Fruit fly (Drosophila melanogaster) whole organism, embryonic: ENCODE measurements around the gene U2af50.

ENCODE experiments used
- C15 ChIP-seq: fragments of 200-800 bp; sonication (Bioruptor generic); IDR thresholded peaks from 3 replicates; pipeline ENCODE4 v1.3.6; 2022; ENCODE audit warnings: missing biosample characterization, missing genetic modification characterization
- CG11560 ChIP-seq: fragments of 200-800 bp; sonication (Bioruptor generic); IDR thresholded peaks from 3 replicates; pipeline ENCODE4 v1.3.6; 2022; ENCODE audit warnings: missing biosample characterization, missing genetic modification characterization
- CG12391 ChIP-seq: fragments of 200-800 bp; sonication (Bioruptor generic); optimal IDR thresholded peaks from 3 replicates; lab custom pipeline; 2018; ENCODE audit warnings: missing biosample characterization, mild to moderate bottlenecking, missing genetic modification characterization, moderate library complexity
- CG12744 ChIP-seq: fragments of 200-800 bp; sonication (Bioruptor generic); optimal IDR thresholded peaks from 2 replicates; lab custom pipeline; 2016; ENCODE audit warnings: missing biosample characterization, missing genetic modification characterization
- CG14014 ChIP-seq: fragments of 200-800 bp; sonication (Bioruptor generic); IDR thresholded peaks from 2 replicates; pipeline ENCODE4 v1.3.6; 2022; ENCODE audit warnings: missing biosample characterization, missing genetic modification characterization
- CG14667 ChIP-seq: fragments of 200-800 bp; sonication (Bioruptor generic); IDR thresholded peaks from 2 replicates; pipeline ENCODE4 v1.3.6; 2022; ENCODE audit warnings: missing biosample characterization, missing genetic modification characterization
- CG15696 ChIP-seq: fragments of 200-800 bp; sonication (Bioruptor generic); optimal IDR thresholded peaks from 2 replicates; lab custom pipeline; 2019; ENCODE audit warnings: missing biosample characterization, mild to moderate bottlenecking, missing genetic modification characterization, moderate library complexity
- CG18262 ChIP-seq: fragments of 200-800 bp; optimal IDR thresholded peaks from 3 replicates; lab custom pipeline; 2019; ENCODE audit warnings: missing biosample characterization, mild to moderate bottlenecking, missing genetic modification characterization, moderate library complexity
- CG32772 ChIP-seq: fragments of 200-800 bp; sonication (Bioruptor generic); IDR thresholded peaks from 2 replicates; pipeline ENCODE4 v1.3.6; 2022; ENCODE audit warnings: missing biosample characterization, missing genetic modification characterization
- CG34376 ChIP-seq: fragments of 200-800 bp; sonication (Bioruptor generic); optimal IDR thresholded peaks from 2 replicates; lab custom pipeline; 2018; ENCODE audit warnings: missing biosample characterization, mild to moderate bottlenecking, missing genetic modification characterization
- CG3847 ChIP-seq: fragments of 200-800 bp; sonication (Bioruptor generic); IDR thresholded peaks from 2 replicates; pipeline ENCODE4 v1.3.6; 2022; ENCODE audit warnings: missing biosample characterization, missing genetic modification characterization
- CG6175 ChIP-seq: fragments of 200-800 bp; sonication (Bioruptor generic); IDR thresholded peaks from 3 replicates; pipeline ENCODE4 v1.3.6; 2022; ENCODE audit warnings: missing biosample characterization, missing genetic modification characterization
- CG6689 ChIP-seq: fragments of 200-800 bp; sonication (Bioruptor generic); IDR thresholded peaks from 2 replicates; pipeline ENCODE4 v1.3.6; 2022; ENCODE audit warnings: missing biosample characterization, missing genetic modification characterization
- CG7786 ChIP-seq: fragments of 200-800 bp; sonication (Bioruptor generic); optimal IDR thresholded peaks from 2 replicates; lab custom pipeline; 2016; ENCODE audit warnings: missing biosample characterization, missing genetic modification characterization
- CG8089 ChIP-seq: fragments of 200-800 bp; sonication (Bioruptor generic); optimal IDR thresholded peaks from 3 replicates; lab custom pipeline; 2016; ENCODE audit warnings: missing biosample characterization, missing genetic modification characterization
- CG8359 ChIP-seq: fragments of 200-800 bp; sonication (Bioruptor generic); optimal IDR thresholded peaks from 2 replicates; lab custom pipeline; 2017; ENCODE audit warnings: missing biosample characterization, mild to moderate bottlenecking, missing genetic modification characterization, borderline replicate concordance
- CG8765 ChIP-seq: fragments of 200-800 bp; sonication (Bioruptor generic); IDR thresholded peaks from 2 replicates; pipeline ENCODE4 v1.3.6; 2022; ENCODE audit warnings: missing biosample characterization, missing genetic modification characterization
- D ChIP-seq, 2 experiments: fragments of 200-800 bp in 1 of 2; fragments of >200 bp in 1 of 2; sonication (Bioruptor generic) in 1 of 2; optimal IDR thresholded peaks; 2 replicates in 1 of 2; 3 replicates in 1 of 2; lab custom pipeline; 2017; ENCODE audit warnings: mild to moderate bottlenecking in 1 of 2, missing biosample characterization in 1 of 2, missing genetic modification characterization in 1 of 2, missing genetic modification reagents in 1 of 2
- D19B ChIP-seq: fragments of 200-800 bp; sonication (Bioruptor generic); optimal IDR thresholded peaks from 2 replicates; lab custom pipeline; 2017; ENCODE audit warnings: missing biosample characterization, mild to moderate bottlenecking, missing genetic modification characterization
- Dip3 ChIP-seq: fragments of 200-800 bp; sonication (Bioruptor generic); optimal IDR thresholded peaks from 3 replicates; lab custom pipeline; 2016; ENCODE audit warnings: missing biosample characterization, missing genetic modification characterization
- ERR ChIP-seq: fragments of 200-800 bp; sonication (Bioruptor generic); optimal IDR thresholded peaks from 2 replicates; lab custom pipeline; 2016; ENCODE audit warnings: missing biosample characterization, missing genetic modification characterization
- Eip74EF ChIP-seq, 2 experiments: fragments of 200-800 bp in 1 of 2; fragments of >200 bp in 1 of 2; sonication (Bioruptor generic) in 1 of 2; optimal IDR thresholded peaks; 2 replicates each; lab custom pipeline; 2017 to 2019; ENCODE audit warnings: missing biosample characterization in 2 of 2, missing genetic modification characterization in 2 of 2, mild to moderate bottlenecking in 1 of 2, moderate library complexity in 1 of 2
- Gsc ChIP-seq: fragments of 200-800 bp; sonication (Bioruptor generic); IDR thresholded peaks from 2 replicates; pipeline ENCODE4 v1.3.6; 2022; ENCODE audit warnings: missing biosample characterization, missing genetic modification characterization
- Hand ChIP-seq: fragments of 200-800 bp; sonication (Bioruptor generic); optimal IDR thresholded peaks from 2 replicates; lab custom pipeline; 2017; ENCODE audit warnings: mild to moderate bottlenecking, missing biosample characterization, missing genetic modification reagents, missing genetic modification characterization
- Hr51 ChIP-seq, 2 experiments: fragments of 200-800 bp; sonication (Bioruptor generic); optimal IDR thresholded peaks; 2 replicates in 1 of 2; 3 replicates in 1 of 2; lab custom pipeline; 2016 to 2018; ENCODE audit warnings: missing biosample characterization in 2 of 2, missing genetic modification characterization in 2 of 2, mild to moderate bottlenecking in 1 of 2, moderate library complexity in 1 of 2
- Lpt ChIP-seq: fragments of >200 bp; optimal IDR thresholded peaks from 2 replicates; lab custom pipeline; 2018; ENCODE audit warnings: missing biosample characterization, missing genetic modification characterization
- Meics ChIP-seq: fragments of 200-800 bp; sonication (Bioruptor generic); optimal IDR thresholded peaks from 2 replicates; lab custom pipeline; 2017; ENCODE audit warnings: missing biosample characterization, mild to moderate bottlenecking, missing genetic modification characterization
- Oli ChIP-seq: fragments of 200-800 bp; sonication (Bioruptor generic); optimal IDR thresholded peaks from 2 replicates; lab custom pipeline; 2018; ENCODE audit warnings: missing biosample characterization, mild to moderate bottlenecking, missing genetic modification characterization, moderate library complexity
- Stat92E ChIP-seq, 3 experiments: fragments of >200 bp in 2 of 3; fragments of 200-800 bp in 1 of 3; sonication (Bioruptor generic) in 1 of 3; optimal IDR thresholded peaks; 2 replicates each; lab custom pipeline; 2017 to 2019; ENCODE audit warnings: missing biosample characterization in 3 of 3, missing genetic modification characterization in 3 of 3, mild to moderate bottlenecking in 1 of 3, moderate library complexity in 1 of 3
- TFAM ChIP-seq: fragments of 200-800 bp; sonication (Bioruptor generic); optimal IDR thresholded peaks from 2 replicates; lab custom pipeline; 2017; ENCODE audit warnings: missing biosample characterization, missing genetic modification characterization, inconsistent platforms
- ab ChIP-seq: fragments of 200-800 bp; sonication (Bioruptor generic); optimal IDR thresholded peaks from 2 replicates; lab custom pipeline; 2016; ENCODE audit warnings: missing biosample characterization, missing genetic modification characterization
- al ChIP-seq: fragments of 200-800 bp; sonication (Bioruptor generic); IDR thresholded peaks from 2 replicates; pipeline ENCODE4 v1.3.6; 2022; ENCODE audit warnings: missing biosample characterization, missing genetic modification characterization
- bbx ChIP-seq: fragments of 200-800 bp; sonication (Bioruptor generic); IDR thresholded peaks from 2 replicates; pipeline ENCODE4 v1.3.6; 2022; ENCODE audit warnings: missing biosample characterization, missing genetic modification characterization; ENCODE audit not compliant: partially characterized antibody
- dan ChIP-seq: fragments of 200-800 bp; sonication (Bioruptor generic); IDR thresholded peaks from 2 replicates; pipeline ENCODE4 v1.3.6; 2022; ENCODE audit warnings: missing biosample characterization, missing genetic modification characterization
- dati ChIP-seq: fragments of 200-800 bp; sonication (Bioruptor generic); IDR thresholded peaks from 2 replicates; pipeline ENCODE4 v1.3.6; 2022; ENCODE audit warnings: missing biosample characterization, missing genetic modification characterization
- esg ChIP-seq: fragments of 200-800 bp; sonication (Bioruptor generic); conservative IDR thresholded peaks from 2 replicates; pipeline ENCODE4 v1.3.6; 2022; ENCODE audit warnings: missing biosample characterization, missing genetic modification characterization
- ftz-f1 ChIP-seq: fragments of 200-800 bp; sonication (Bioruptor generic); optimal IDR thresholded peaks from 2 replicates; lab custom pipeline; 2016; ENCODE audit warnings: missing biosample characterization, missing genetic modification characterization
- gro ChIP-seq: fragments of 200-800 bp; sonication (Bioruptor generic); optimal IDR thresholded peaks from 2 replicates; lab custom pipeline; 2016; ENCODE audit warnings: missing biosample characterization, missing genetic modification characterization
- ham ChIP-seq: fragments of 200-800 bp; sonication (Bioruptor generic); IDR thresholded peaks from 2 replicates; pipeline ENCODE4 v1.3.6; 2022; ENCODE audit warnings: missing biosample characterization, missing genetic modification characterization
- lola ChIP-seq, 3 experiments: fragments of >200 bp in 2 of 3; fragments of 200-800 bp in 1 of 3; sonication (Bioruptor generic) in 1 of 3; optimal IDR thresholded peaks; 2 replicates each; lab custom pipeline; 2017 to 2019; ENCODE audit warnings: missing biosample characterization in 3 of 3, missing genetic modification characterization in 3 of 3, mild to moderate bottlenecking in 1 of 3, moderate library complexity in 1 of 3
- luna ChIP-seq: fragments of 200-800 bp; sonication (Bioruptor generic); optimal IDR thresholded peaks from 2 replicates; lab custom pipeline; 2016; ENCODE audit warnings: missing biosample characterization, missing genetic modification characterization
- nau ChIP-seq: fragments of 200-800 bp; sonication (Bioruptor generic); optimal IDR thresholded peaks from 3 replicates; lab custom pipeline; 2017; ENCODE audit warnings: missing biosample characterization, mild to moderate bottlenecking, missing genetic modification characterization, missing genetic modification reagents
- pho ChIP-seq: fragments of 200-800 bp; sonication (Bioruptor generic); optimal IDR thresholded peaks from 2 replicates; lab custom pipeline; 2016; ENCODE audit warnings: missing biosample characterization, missing genetic modification characterization
- pita ChIP-seq: fragments of 200-800 bp; sonication (Bioruptor generic); optimal IDR thresholded peaks from 2 replicates; lab custom pipeline; 2017; ENCODE audit warnings: missing biosample characterization, mild to moderate bottlenecking, missing genetic modification characterization
- seq ChIP-seq: fragments of 200-800 bp; sonication (Bioruptor generic); IDR thresholded peaks from 2 replicates; pipeline ENCODE4 v1.3.6; 2022; ENCODE audit warnings: missing biosample characterization, missing genetic modification characterization
- slbo ChIP-seq: fragments of 200-800 bp; sonication (Bioruptor generic); IDR thresholded peaks from 2 replicates; pipeline ENCODE4 v1.3.6; 2022; ENCODE audit warnings: missing biosample characterization, missing genetic modification characterization
- sob ChIP-seq: fragments of 200-800 bp; sonication (Bioruptor generic); IDR thresholded peaks from 2 replicates; pipeline ENCODE4 v1.3.6; 2022; ENCODE audit warnings: missing biosample characterization, missing genetic modification characterization
- toy ChIP-seq: fragments of 200-800 bp; sonication (Bioruptor generic); IDR thresholded peaks from 2 replicates; pipeline ENCODE4 v1.3.6; 2022; ENCODE audit warnings: missing biosample characterization, missing genetic modification characterization
- twi ChIP-seq: fragments of 200-800 bp; optimal IDR thresholded peaks from 2 replicates; lab custom pipeline; 2019; ENCODE audit warnings: missing biosample characterization, mild to moderate bottlenecking, missing genetic modification characterization, moderate library complexity

U2af50 gene

dm6 chrX:16335107-16335642 lies 23.7 kb downstream of the U2af50 start (continued):
- TF ChIP-seq sob (peak; percentile 74), nau (GFP tag; lab: Kevin White, UChicago) (peak; percentile 38), CG15696 (tag; lab: Kevin White, UChicago) (peak; percentile 21), CG32772 (GFP tag; lab: Robert Waterston, UW) (peak; percentile 69), C15 (GFP tag; lab: Robert Waterston, UW) (peak; percentile 55; the same call in 1 of the 3 replicates), Dip3 (GFP tag; lab: Kevin White, UChicago) (peak; percentile 62), Gsc (GFP tag; lab: Robert Waterston, UW) (no peak), CG12744 (GFP tag; lab: Kevin White, UChicago) (peak; percentile 47), dan (GFP tag; lab: Robert Waterston, UW) (no peak), twi (no peak), CG3847 (GFP tag; lab: Robert Waterston, UW) (peak; percentile 65), pho (GFP tag; lab: Kevin White, UChicago) (peak; percentile 77), CG6175 (GFP tag; lab: Robert Waterston, UW) (peak; percentile 41; the same call in 1 of the 3 replicates), D19B (GFP tag; lab: Kevin White, UChicago) (peak; percentile 41), TFAM (GFP tag; lab: Kevin White, UChicago) (no peak), CG6689 (GFP tag; lab: Robert Waterston, UW) (peak; percentile 79), CG18262 (tag; lab: Kevin White, UChicago) (peak; percentile 30), pita (GFP tag; lab: Kevin White, UChicago) (no peak), slbo (GFP tag; lab: Robert Waterston, UW) (peak; percentile 86), dati (no peak), Hr51 (GFP tag; optimal IDR thresholded peaks at IDR 0.05; lab: Kevin White, UChicago) (peak; percentile 68), Meics (GFP tag; lab: Kevin White, UChicago) (peak; percentile 78), Stat92E (GFP tag; optimal IDR thresholded peaks at IDR 0.05; lab: Kevin White, UChicago) (no peak), CG34376 (GFP tag; lab: Kevin White, UChicago) (peak; percentile 60), ab (GFP tag; lab: Kevin White, UChicago) (peak; percentile 19), CG14667 (GFP tag; lab: Robert Waterston, UW) (no peak; the same call in 1 of the 2 replicates), Hand (GFP tag; lab: Kevin White, UChicago) (peak; percentile 57), CG12391 (tag; lab: Kevin White, UChicago) (peak; percentile 68), bbx (GFP tag; lab: Robert Waterston, UW) (no peak), ftz-f1 (GFP tag; lab: Kevin White, UChicago) (no peak), gro (GFP tag; lab: Kevin White, UChicago) (peak; percentile 77), ERR (GFP tag; lab: Kevin White, UChicago) (peak; percentile 58), lola (GFP tag; optimal IDR thresholded peaks at IDR 0.05; lab: Kevin White, UChicago) (peak in 1 of 3 experiments; percentile 4), CG8089 (GFP tag; lab: Kevin White, UChicago) (peak; percentile 49), ham (GFP tag; lab: Robert Waterston, UW) (no peak), toy (GFP tag; lab: Robert Waterston, UW) (0 out of 2 replicates have a peak, but pooled peaks have one; percentile 50), CG7786 (GFP tag; lab: Kevin White, UChicago) (peak; percentile 66), Eip74EF (GFP tag; optimal IDR thresholded peaks at IDR 0.05; lab: Kevin White, UChicago) (peak in 1 of 2 experiments; percentile 14), esg (GFP tag; lab: Robert Waterston, UW) (peak; percentile 71), luna (peak; percentile 30), D (optimal IDR thresholded peaks at IDR 0.05; lab: Kevin White, UChicago) (no peak), D (GFP tag; optimal IDR thresholded peaks at IDR 0.05; lab: Kevin White, UChicago) (peak; percentile 40), seq (GFP tag; lab: Robert Waterston, UW) (peak; percentile 78), CG11560 (tag; lab: Robert Waterston, UW) (no peak), CG14014 (GFP tag; lab: Robert Waterston, UW) (peak; percentile 73; the same call in 1 of the 2 replicates), Oli (tag; lab: Kevin White, UChicago) (peak; percentile 62), CG8765 (GFP tag; lab: Robert Waterston, UW) (peak; percentile 47; the same call in 1 of the 2 replicates), CG8359 (GFP tag; lab: Kevin White, UChicago) (no peak), al (peak; percentile 75), Lpt (no peak)
